Worm (Caenorhabditis elegans) whole organism, young adult: Measurements from ENCODE around the gene cya-1.

Experiments
- B0019.2 ChIP-seq: fragments of 200-800 bp; sonication (Bioruptor generic); conservative IDR thresholded peaks from 2 replicates; pipeline ENCODE4 v1.3.6; 2022; ENCODE audit warnings: missing genetic modification reagents, missing genetic modification characterization, missing compliant biosample characterization
- F10E7.11 ChIP-seq: sonication (generic microtip); optimal IDR thresholded peaks from 2 replicates; lab custom pipeline; 2017; ENCODE audit warnings: mild to moderate bottlenecking, missing genetic modification characterization, moderate library complexity, missing compliant biosample characterization
- F33H1.4 ChIP-seq: fragments of 200-800 bp; sonication (Bioruptor generic); IDR thresholded peaks from 2 replicates; pipeline ENCODE4 v1.3.6; 2022; ENCODE audit warnings: missing genetic modification reagents, missing genetic modification characterization, missing compliant biosample characterization
- F57C9.4 ChIP-seq: sonication (generic microtip); optimal IDR thresholded peaks from 2 replicates; lab custom pipeline; 2017; ENCODE audit warnings: mild to moderate bottlenecking, missing genetic modification characterization, missing compliant biosample characterization
- K12H6.12 ChIP-seq: fragments of 200-800 bp; sonication (Bioruptor generic); optimal IDR thresholded peaks from 2 replicates; lab custom pipeline; 2018; ENCODE audit warnings: mild to moderate bottlenecking, missing genetic modification characterization, missing compliant biosample characterization
- Y56A3A.18 ChIP-seq: fragments of 200-800 bp; sonication (Bioruptor generic); IDR thresholded peaks from 2 replicates; pipeline ENCODE4 v1.3.6; 2022; ENCODE audit warnings: missing genetic modification reagents, missing genetic modification characterization, missing compliant biosample characterization
- Y67H2A.10 ChIP-seq: fragments of 200-800 bp; sonication (Bioruptor generic); conservative IDR thresholded peaks from 2 replicates; pipeline ENCODE4 v1.3.6; 2022; ENCODE audit warnings: missing genetic modification reagents, missing genetic modification characterization, missing compliant biosample characterization
- Y95B8A.8 ChIP-seq: fragments of 200-800 bp; sonication (Bioruptor generic); IDR thresholded peaks from 2 replicates; pipeline ENCODE4 v1.3.6; 2022; ENCODE audit warnings: missing genetic modification reagents, missing genetic modification characterization, missing compliant biosample characterization
- attf-5 ChIP-seq: fragments of 200-800 bp; sonication (Bioruptor generic); optimal IDR thresholded peaks from 2 replicates; lab custom pipeline; 2018; ENCODE audit warnings: mild to moderate bottlenecking, missing genetic modification characterization, missing compliant biosample characterization
- bed-1 ChIP-seq: fragments of 200-800 bp; sonication (Bioruptor generic); IDR thresholded peaks from 2 replicates; pipeline ENCODE4 v1.3.6; 2022; ENCODE audit warnings: missing genetic modification reagents, missing genetic modification characterization, missing compliant biosample characterization
- bed-2 ChIP-seq: fragments of 200-800 bp; sonication (Bioruptor generic); IDR thresholded peaks from 2 replicates; pipeline ENCODE4 v1.3.6; 2022; ENCODE audit warnings: missing genetic modification reagents, missing genetic modification characterization, missing compliant biosample characterization
- ceh-27 ChIP-seq: fragments of 200-800 bp; sonication (Bioruptor generic); optimal IDR thresholded peaks from 2 replicates; lab custom pipeline; 2018; ENCODE audit warnings: mild to moderate bottlenecking, missing genetic modification characterization, moderate library complexity, missing compliant biosample characterization
- egl-44 ChIP-seq: fragments of 200-800 bp; sonication (Bioruptor generic); IDR thresholded peaks from 2 replicates; pipeline ENCODE4 v1.3.6; 2022; ENCODE audit warnings: missing genetic modification reagents, missing genetic modification characterization, missing compliant biosample characterization
- fkh-3 ChIP-seq: sonication (generic microtip); optimal IDR thresholded peaks from 2 replicates; lab custom pipeline; 2016; ENCODE audit warnings: mild to moderate bottlenecking, missing genetic modification characterization, missing compliant biosample characterization
- hlh-26 ChIP-seq: fragments of 200-800 bp; sonication (Bioruptor generic); conservative IDR thresholded peaks from 2 replicates; pipeline ENCODE4 v1.3.6; 2022; ENCODE audit warnings: missing genetic modification reagents, missing genetic modification characterization, missing compliant biosample characterization
- hmg-1.2 ChIP-seq: fragments of 200-800 bp; sonication (Bioruptor generic); IDR thresholded peaks from 2 replicates; pipeline ENCODE4 v1.3.6; 2022; ENCODE audit warnings: missing genetic modification reagents, missing genetic modification characterization, missing compliant biosample characterization
- let-607 ChIP-seq, 2 experiments: fragments of 200-800 bp in 1 of 2; sonication (Bioruptor generic) in 1 of 2; sonication (generic microtip) in 1 of 2; optimal IDR thresholded peaks; 2 replicates each; lab custom pipeline; 2016 to 2018; ENCODE audit warnings: mild to moderate bottlenecking in 2 of 2, missing compliant biosample characterization in 2 of 2, missing genetic modification characterization in 2 of 2, moderate library complexity in 2 of 2, missing genotype in 1 of 2
- lin-40 ChIP-seq: sonication (generic microtip); optimal IDR thresholded peaks from 2 replicates; lab custom pipeline; 2016; ENCODE audit warnings: missing genetic modification characterization, mild to moderate bottlenecking, missing compliant biosample characterization, missing genotype, missing genetic modification reagents
- lin-54 ChIP-seq: fragments of 200-800 bp; sonication (Bioruptor generic); optimal IDR thresholded peaks from 2 replicates; lab custom pipeline; 2018; ENCODE audit warnings: mild to moderate bottlenecking, missing genetic modification characterization, missing compliant biosample characterization
- lsl-1 ChIP-seq: fragments of 200-800 bp; sonication (Bioruptor generic); optimal IDR thresholded peaks from 2 replicates; lab custom pipeline; 2018; ENCODE audit warnings: mild to moderate bottlenecking, missing genetic modification characterization, moderate library complexity, missing compliant biosample characterization
- madf-10 ChIP-seq: sonication (generic microtip); optimal IDR thresholded peaks from 2 replicates; lab custom pipeline; 2016; ENCODE audit warnings: mild to moderate bottlenecking, missing genetic modification characterization, missing compliant biosample characterization
- mxl-1 ChIP-seq: sonication (generic microtip); optimal IDR thresholded peaks from 2 replicates; lab custom pipeline; 2016; ENCODE audit warnings: missing genetic modification characterization, missing compliant biosample characterization
- nfya-2 ChIP-seq: fragments of 200-800 bp; sonication (Bioruptor generic); IDR thresholded peaks from 2 replicates; pipeline ENCODE4 v1.3.6; 2022; ENCODE audit warnings: missing genetic modification reagents, missing genetic modification characterization, missing compliant biosample characterization
- nhr-120 ChIP-seq: fragments of 200-800 bp; sonication (Bioruptor generic); IDR thresholded peaks from 2 replicates; pipeline ENCODE4 v1.3.6; 2022; ENCODE audit warnings: missing genetic modification characterization, missing compliant biosample characterization
- nhr-179 ChIP-seq: sonication (generic microtip); optimal IDR thresholded peaks from 2 replicates; lab custom pipeline; 2016; ENCODE audit warnings: mild to moderate bottlenecking, missing genetic modification characterization, missing compliant biosample characterization
- pbrm-1 ChIP-seq: fragments of 200-800 bp; sonication (Bioruptor generic); IDR thresholded peaks from 2 replicates; pipeline ENCODE4 v1.3.6; 2022; ENCODE audit warnings: missing genetic modification reagents, missing genetic modification characterization, missing compliant biosample characterization
- pha-4 ChIP-seq: fragments of 150-350 bp; sonication (generic microtip); optimal IDR thresholded peaks from 2 replicates; lab custom pipeline; 2014; ENCODE audit warnings: missing biosample characterization, missing genetic modification reagents, missing genetic modification characterization
- snpc-4 ChIP-seq, 5 experiments: fragments of 150-350 bp in 1 of 5; sonication (generic microtip) in 4 of 5; optimal IDR thresholded peaks; 2 replicates each; lab custom pipeline; 2014 to 2018; ENCODE audit warnings: missing genetic modification characterization in 5 of 5, missing biosample characterization in 3 of 5, antibody characterized with exemption in 2 of 5, mild to moderate bottlenecking in 2 of 5, missing compliant biosample characterization in 2 of 5, missing genotype in 2 of 5, moderate library complexity in 2 of 5, missing genetic modification reagents in 1 of 5
- tbp1 ChIP-seq: fragments of 200-800 bp; sonication (Bioruptor generic); optimal IDR thresholded peaks from 2 replicates; lab custom pipeline; 2018; ENCODE audit warnings: mild to moderate bottlenecking, missing genetic modification characterization, missing compliant biosample characterization
- zfh-2 ChIP-seq: fragments of 200-800 bp; sonication (Bioruptor generic); conservative IDR thresholded peaks from 2 replicates; pipeline ENCODE4 v1.3.6; 2022; ENCODE audit warnings: missing genetic modification reagents, missing genetic modification characterization, missing compliant biosample characterization

The cya-1 gene

ce11 chrIII:9125789-9126304, 16.8 kb upstream of the cya-1 start, which contains the start of gene sec-16A.1:
sec-16A.1 (plus strand) TSS chrIII:9125839.
- peak; percentile 34 for TF ChIP-seq attf-5 (GFP tag; lab: Kevin White, UChicago)
- TF ChIP-seq Y67H2A.10 (GFP tag; lab: Robert Waterston, UW): no peak
- peak; percentile 24; the same call in 1 of the 2 replicates for TF ChIP-seq hmg-1.2
- TF ChIP-seq, all 124 proteins: peak for 2

- TF ChIP-seq nhr-120 (GFP tag; lab: Robert Waterston, UW) (no peak), fkh-3 (no peak), pbrm-1 (GFP tag; lab: Robert Waterston, UW) (no peak), egl-44 (no peak), tbp1 (GFP tag; lab: Kevin White, UChicago) (no peak), F57C9.4 (tag; lab: Kevin White, UChicago) (no peak), B0019.2 (no peak), pha-4 (tag; lab: Kevin White, UChicago) (no peak), mxl-1 (no peak), nhr-179 (tag; lab: Kevin White, UChicago) (no peak), bed-2 (no peak), F33H1.4 (GFP tag; lab: Robert Waterston, UW) (no peak), lin-40 (tag; lab: Kevin White, UChicago) (no peak)
Measured at ce11 chrIII:9118921-9119606, 10.0 kb upstream of the cya-1 start, which contains the start of gene ced-11. ced-11 (plus strand) TSS chrIII:9119556.

- TF ChIP-seq Y56A3A.18 (GFP tag; lab: Robert Waterston, UW): no peak
- no peak for TF ChIP-seq bed-1 (GFP tag; lab: Robert Waterston, UW)
- no peak for TF ChIP-seq let-607 (tag; optimal IDR thresholded peaks at IDR 0.05; lab: Kevin White, UChicago)
- TF ChIP-seq zfh-2 (GFP tag; lab: Robert Waterston, UW): no peak
- TF ChIP-seq madf-10 (tag; lab: Kevin White, UChicago): no peak
- TF ChIP-seq F57C9.4 (tag; lab: Kevin White, UChicago): no peak
- TF ChIP-seq lin-54 (GFP tag; lab: Kevin White, UChicago): no peak
Measured at ce11 chrIII:9118314-9118850, 9.3 kb upstream of the cya-1 start, which contains the start of gene grl-11. grl-11 (minus strand) TSS chrIII:9118364.

ce11 chrIII:9115745-9116144, 6.7 kb upstream of the cya-1 start:
- no peak for TF ChIP-seq nhr-120 (GFP tag; lab: Robert Waterston, UW)
- TF ChIP-seq K12H6.12 (tag; lab: Kevin White, UChicago): no peak
- no peak for TF ChIP-seq lsl-1 (GFP tag; lab: Kevin White, UChicago)
- no peak for TF ChIP-seq snpc-4 (GFP tag; optimal IDR thresholded peaks at IDR 0.05; lab: Kevin White, UChicago)
- TF ChIP-seq snpc-4 (tag; optimal IDR thresholded peaks at IDR 0.05; lab: Kevin White, UChicago): no peak
- no peak for TF ChIP-seq ceh-27 (GFP tag; lab: Kevin White, UChicago)
- no peak for TF ChIP-seq hlh-26 (GFP tag; lab: Robert Waterston, UW)
- no peak for TF ChIP-seq F10E7.11 (tag; lab: Kevin White, UChicago)
- TF ChIP-seq nfya-2: no peak
- no peak for TF ChIP-seq Y95B8A.8 (GFP tag; lab: Robert Waterston, UW)
